Worm (Caenorhabditis elegans) whole organism, L1 larva: ENCODE results near the gene F19B2.7.

ENCODE experiments used
- C34B4.2 ChIP-seq: sonication (generic microtip); optimal IDR thresholded peaks from 2 replicates; lab custom pipeline; 2017; ENCODE audit warnings: mild to moderate bottlenecking, missing genetic modification characterization, missing compliant biosample characterization
- ama-1 ChIP-seq: fragments of 150-350 bp; optimal IDR thresholded peaks from 2 replicates; lab custom pipeline; 2014
- ceh-88 ChIP-seq: fragments of 200-800 bp; sonication (Bioruptor generic); IDR thresholded peaks from 2 replicates; pipeline ENCODE4 v1.3.6; 2022; ENCODE audit warnings: missing genetic modification characterization, missing compliant biosample characterization
- efl-1 ChIP-seq, 4 experiments: fragments of 150-350 bp; optimal IDR thresholded peaks in 3 of 4; peaks in 1 of 4; 1 replicate in 1 of 4; 2 replicates in 3 of 4; lab custom pipeline; 2014; ENCODE audit warnings: missing biosample characterization in 2 of 4, missing genetic modification characterization in 2 of 4, missing genetic modification reagents in 2 of 4
- fkh-10 ChIP-seq: sonication (generic microtip); optimal IDR thresholded peaks from 2 replicates; lab custom pipeline; 2017; ENCODE audit warnings: missing biosample characterization, missing genetic modification reagents, missing genetic modification characterization
- hlh-17 ChIP-seq: fragments of 200-800 bp; sonication (Bioruptor generic); optimal IDR thresholded peaks from 2 replicates; lab custom pipeline; 2018; ENCODE audit warnings: missing genetic modification characterization, mild to moderate bottlenecking, missing compliant biosample characterization, moderate library complexity, borderline replicate concordance
- lin-35 ChIP-seq, 2 experiments: fragments of 150-350 bp; optimal IDR thresholded peaks; 2 replicates each; lab custom pipeline; 2014; ENCODE audit warnings: missing biosample characterization in 2 of 2, missing genetic modification characterization in 2 of 2, missing genetic modification reagents in 2 of 2
- nhr-11 ChIP-seq: fragments of 150-350 bp; optimal IDR thresholded peaks from 2 replicates; lab custom pipeline; 2014; ENCODE audit warnings: missing biosample characterization, missing genetic modification characterization
- nhr-237 ChIP-seq: fragments of 150-350 bp; optimal IDR thresholded peaks from 2 replicates; lab custom pipeline; 2014; ENCODE audit warnings: missing biosample characterization, missing genetic modification characterization
- nhr-28 ChIP-seq: fragments of 150-350 bp; optimal IDR thresholded peaks from 2 replicates; lab custom pipeline; 2014; ENCODE audit warnings: missing biosample characterization, missing genetic modification characterization
- pqm-1 ChIP-seq: sonication (generic microtip); optimal IDR thresholded peaks from 3 replicates; lab custom pipeline; 2017; ENCODE audit warnings: missing biosample characterization, missing genetic modification characterization
- ztf-11 ChIP-seq, 2 experiments: sonication (generic microtip); optimal IDR thresholded peaks; 2 replicates each; lab custom pipeline; 2016 to 2017; ENCODE audit warnings: missing genetic modification characterization in 2 of 2, missing biosample characterization in 1 of 2, missing compliant biosample characterization in 1 of 2

ce11 chrV:20151855-20152254 lies 323 bp downstream of the F19B2.7 start:
- TF ChIP-seq hlh-17 (GFP tag; lab: Kevin White, UChicago) (no peak), nhr-11 (tag; lab: Kevin White, UChicago) (no peak), nhr-237 (tag; lab: Kevin White, UChicago) (no peak), C34B4.2 (tag; lab: Kevin White, UChicago) (no peak), efl-1 (optimal IDR thresholded peaks at IDR 0.05; lab: Kevin White, UChicago) (no peak), efl-1 (GFP tag; optimal IDR thresholded peaks at IDR 0.05 in 1 of 2; lab: Kevin White, UChicago) (no peak), lin-35 (GFP tag; optimal IDR thresholded peaks at IDR 0.05; lab: Kevin White, UChicago) (no peak), pqm-1 (no peak), fkh-10 (GFP tag; lab: Kevin White, UChicago) (no peak), nhr-28 (tag; lab: Kevin White, UChicago) (no peak), ztf-11 (tag; optimal IDR thresholded peaks at IDR 0.05; lab: Kevin White, UChicago) (no peak), ama-1 (no peak), ceh-88 (GFP tag; lab: Robert Waterston, UW) (no peak)
